Worm (Caenorhabditis elegans): ENCODE data around the gene tcc-1.

ce11 chrV:17819704-17820103 is 36.1 kb downstream of the tcc-1 start:
- TF ChIP-seq ztf-11 (tag; optimal IDR thresholded peaks at IDR 0.05) (no peak), nhr-237 (tag; optimal IDR thresholded peaks at IDR 0.05) (no peak), unc-62 (GFP tag; optimal IDR thresholded peaks at IDR 0.05 in 1 of 2) (no peak), unc-62 (tag; optimal IDR thresholded peaks at IDR 0.05) (no peak), ceh-82 (tag; optimal IDR thresholded peaks at IDR 0.05) (no peak), daf-12 (tag; optimal IDR thresholded peaks at IDR 0.05) (no peak), nhr-25 (tag; optimal IDR thresholded peaks at IDR 0.05; ENCODE audit: borderline replicate concordance, insufficient read depth) (no peak), lin-39 (tag; optimal IDR thresholded peaks at IDR 0.05) (no peak), ceh-28 (tag; optimal IDR thresholded peaks at IDR 0.05) (no peak), nhr-76 (tag; optimal IDR thresholded peaks at IDR 0.05) (no peak), nhr-48 (tag; optimal IDR thresholded peaks at IDR 0.05) (no peak)
